Fruit fly (Drosophila melanogaster): ENCODE results near the gene Rab11.
A peak's percentile ranks its signal among the peaks of the same experiment; 100 is the strongest.

Rab11 gene

dm6 chr3R:21161042-21161532, 49.9 kb downstream of the Rab11 start, which contains the start of gene cDIP:
Gene cDIP, minus strand, starts transcription at chr3R:21161092.
- TF ChIP-seq Rfx (GFP tag; IDR thresholded peaks at IDR 0.05) (peak; percentile 45; the same call in 1 of the 2 replicates), CG16779 (GFP tag; IDR thresholded peaks at IDR 0.05) (no peak), jigr1 (GFP tag; IDR thresholded peaks at IDR 0.05) (no peak), Med (GFP tag) (peak; percentile 16), CG12769 (tag; optimal IDR thresholded peaks at IDR 0.05) (peak; percentile 56), H15 (GFP tag; IDR thresholded peaks at IDR 0.05) (no peak), slbo (GFP tag; IDR thresholded peaks at IDR 0.05) (peak; percentile 50), dm (GFP tag; optimal IDR thresholded peaks at IDR 0.05) (no peak), CG8924 (tag; optimal IDR thresholded peaks at IDR 0.05) (no peak), gt (GFP tag; IDR thresholded peaks at IDR 0.05) (no peak), CG2120 (GFP tag; optimal IDR thresholded peaks at IDR 0.05) (peak; percentile 42), al (GFP tag; IDR thresholded peaks at IDR 0.05) (no peak), Sry-δ (GFP tag; optimal IDR thresholded peaks at IDR 0.05) (no peak), Usf (GFP tag; optimal IDR thresholded peaks at IDR 0.05) (no peak), CG9932 (GFP tag; IDR thresholded peaks at IDR 0.05) (peak; percentile 53), Sox100B (GFP tag; optimal IDR thresholded peaks at IDR 0.05) (no peak), CG11456 (GFP tag; IDR thresholded peaks at IDR 0.05) (no peak), Sox102F (GFP tag; optimal IDR thresholded peaks at IDR 0.05) (no peak), Stat92E (GFP tag; optimal IDR thresholded peaks at IDR 0.05) (no peak), CG11695 (GFP tag; IDR thresholded peaks at IDR 0.05) (0 out of 3 replicates have a peak, but pooled peaks have one; percentile 14)

DNA sequence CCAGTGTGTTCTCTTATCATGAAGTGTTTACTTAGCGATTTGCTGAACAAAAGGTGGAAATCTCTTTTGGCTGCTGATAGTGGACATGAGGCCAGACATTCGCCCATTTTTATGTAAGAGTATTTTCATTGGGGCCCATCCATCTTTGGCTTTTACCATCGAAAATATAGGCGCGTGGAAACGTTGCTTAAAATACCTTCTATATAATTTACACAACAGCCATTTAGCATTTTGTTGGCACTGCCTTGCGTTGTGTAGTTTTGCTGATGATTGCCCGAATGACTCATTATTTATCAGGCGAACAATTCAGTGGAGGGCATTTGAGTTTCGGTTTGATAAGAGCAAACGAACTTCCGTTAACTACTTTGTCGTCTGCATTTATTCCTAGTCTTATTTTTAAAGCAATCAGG, 50.4 kb downstream of the Rab11 start:
- TF ChIP-seq crc (GFP tag; optimal IDR thresholded peaks at IDR 0.05) = no peak
- TF ChIP-seq CG16863 (GFP tag; optimal IDR thresholded peaks at IDR 0.05) = no peak
- TF ChIP-seq CoRest (tag; optimal IDR thresholded peaks at IDR 0.05) = peak; percentile 33
- peak; percentile 50 for TF ChIP-seq CG9609 (GFP tag; optimal IDR thresholded peaks at IDR 0.05)
- no peak for TF ChIP-seq fd64A (GFP tag; optimal IDR thresholded peaks at IDR 0.05)
- no peak for TF ChIP-seq CG3995 (GFP tag; optimal IDR thresholded peaks at IDR 0.05)
- peak; percentile 23 for TF ChIP-seq org-1 (GFP tag; optimal IDR thresholded peaks at IDR 0.05)
- TF ChIP-seq Ssrp (tag; optimal IDR thresholded peaks at IDR 0.05) = no peak
- TF ChIP-seq NC2α (GFP tag; optimal IDR thresholded peaks at IDR 0.05) = no peak
- TF ChIP-seq trem (tag; optimal IDR thresholded peaks at IDR 0.05) = no peak
- TF ChIP-seq CG7786 (GFP tag; optimal IDR thresholded peaks at IDR 0.05) = peak; percentile 67
- TF ChIP-seq fu2 (GFP tag; optimal IDR thresholded peaks at IDR 0.05) = peak; percentile 31
- no peak for TF ChIP-seq CG14050 (GFP tag; IDR thresholded peaks at IDR 0.05)
- no peak for TF ChIP-seq slou (GFP tag; optimal IDR thresholded peaks at IDR 0.05)
- TF ChIP-seq ERR (GFP tag; optimal IDR thresholded peaks at IDR 0.05) = no peak
- TF ChIP-seq sc (optimal IDR thresholded peaks at IDR 0.05) = no peak
- no peak for TF ChIP-seq sc (GFP tag; optimal IDR thresholded peaks at IDR 0.05)
- no peak for TF ChIP-seq CG17802 (tag; optimal IDR thresholded peaks at IDR 0.05)
- peak; percentile 50; the same call in 1 of the 2 replicates for TF ChIP-seq CG32532 (GFP tag; IDR thresholded peaks at IDR 0.05)
- TF ChIP-seq Ptx1 (GFP tag; IDR thresholded peaks at IDR 0.05) = peak; percentile 40
- TF ChIP-seq CG17912 (GFP tag; optimal IDR thresholded peaks at IDR 0.05) = no peak
- peak; percentile 12 for TF ChIP-seq CG13624 (GFP tag; optimal IDR thresholded peaks at IDR 0.05)
- TF ChIP-seq Atf3 (GFP tag; optimal IDR thresholded peaks at IDR 0.05) = no peak
- TF ChIP-seq Blimp-1 (GFP tag; optimal IDR thresholded peaks at IDR 0.05) = no peak
- TF ChIP-seq Med (GFP tag) = peak; percentile 87
- TF ChIP-seq amos (GFP tag; IDR thresholded peaks at IDR 0.05; ENCODE audit: partially characterized antibody) = no peak
- peak; percentile 17 for TF ChIP-seq bab2 (GFP tag; optimal IDR thresholded peaks at IDR 0.05)
- TF ChIP-seq Aef1 (GFP tag; IDR thresholded peaks at IDR 0.05) = peak; percentile 32; the same call in 2 of the 3 replicates
- TF ChIP-seq CG17359 (tag; optimal IDR thresholded peaks at IDR 0.05) = peak; percentile 14
- peak; percentile 8 for TF ChIP-seq da (GFP tag; optimal IDR thresholded peaks at IDR 0.05)
- TF ChIP-seq unc-4 (GFP tag; IDR thresholded peaks at IDR 0.05; ENCODE audit: partially characterized antibody) = no peak
- TF ChIP-seq CG6683 (GFP tag; optimal IDR thresholded peaks at IDR 0.05) = no peak
- no peak for TF ChIP-seq CG4404 (GFP tag; IDR thresholded peaks at IDR 0.05)

Measured in whole organism, embryonic.